Worm (Caenorhabditis elegans): ENCODE measurements around the gene C02F5.14.

Gene C02F5.14

ce11 chrIII:8217919-8218318 is 17.4 kb downstream of the C02F5.14 start, which contains the start of gene C30A5.16:
Gene C30A5.16 (plus strand): TSS chrIII:8218219.
- TF ChIP-seq pes-1 (GFP tag; IDR thresholded peaks at IDR 0.05) (no peak), ets-7 (tag; optimal IDR thresholded peaks at IDR 0.05) (no peak), aly-1 (tag; optimal IDR thresholded peaks at IDR 0.05) (no peak), F13C5.2 (tag; optimal IDR thresholded peaks at IDR 0.05) (no peak), hmg-4 (GFP tag; optimal IDR thresholded peaks at IDR 0.05) (no peak), tbx-11 (GFP tag; IDR thresholded peaks at IDR 0.05) (no peak), hmbx-1 (tag; optimal IDR thresholded peaks at IDR 0.05) (no peak), ceh-13 (GFP tag; optimal IDR thresholded peaks at IDR 0.05) (no peak), ceh-36 (tag; optimal IDR thresholded peaks at IDR 0.05) (no peak), ama-1 (optimal IDR thresholded peaks at IDR 0.05) (no peak), scrt-1 (GFP tag; IDR thresholded peaks at IDR 0.05) (no peak), tbx-37 (GFP tag; conservative IDR thresholded peaks at IDR 0.05) (no peak), B0310.2 (tag; optimal IDR thresholded peaks at IDR 0.05) (no peak)

DNA sequence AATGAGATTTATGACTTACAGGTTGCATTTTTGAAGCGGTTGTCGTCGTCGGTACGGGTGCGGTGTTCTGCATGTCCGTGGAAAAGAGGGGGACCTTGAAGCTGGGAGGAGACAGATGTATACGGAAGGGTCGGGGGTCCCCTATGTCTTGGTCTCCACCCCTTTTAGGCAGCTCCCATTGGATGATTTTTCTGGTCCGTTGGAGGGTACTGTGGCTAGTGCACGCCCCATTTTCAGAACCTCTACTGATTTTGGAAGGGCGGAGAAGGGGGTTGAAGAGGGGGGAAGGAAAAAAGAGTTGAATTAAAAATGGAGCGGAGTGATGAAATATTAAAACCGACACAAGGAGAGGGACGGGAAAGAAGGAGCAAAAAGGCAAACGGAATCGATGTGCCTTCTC is 19.1 kb downstream of the C02F5.14 start, which contains the start of gene unc-86:
Gene unc-86 (minus strand): TSS at position 113 of the 400 bp plus-strand sequence.
- no peak for TF ChIP-seq tbx-37 (GFP tag; conservative IDR thresholded peaks at IDR 0.05)
- TF ChIP-seq ceh-13 (GFP tag; optimal IDR thresholded peaks at IDR 0.05): no peak
- TF ChIP-seq hnd-1 (tag; optimal IDR thresholded peaks at IDR 0.05): no peak
- TF ChIP-seq scrt-1 (GFP tag; IDR thresholded peaks at IDR 0.05): no peak
- TF ChIP-seq tra-4 (tag; optimal IDR thresholded peaks at IDR 0.05): no peak
- TF ChIP-seq B0310.2 (tag; optimal IDR thresholded peaks at IDR 0.05): no peak
- TF ChIP-seq aly-1 (tag; optimal IDR thresholded peaks at IDR 0.05): no peak
- no peak for TF ChIP-seq tbx-11 (GFP tag; IDR thresholded peaks at IDR 0.05)
- TF ChIP-seq flt-1 (GFP tag; IDR thresholded peaks at IDR 0.05): no peak
- TF ChIP-seq ama-1 (optimal IDR thresholded peaks at IDR 0.05): no peak
- no peak for TF ChIP-seq hmbx-1 (tag; optimal IDR thresholded peaks at IDR 0.05)
- no peak for TF ChIP-seq hmg-4 (GFP tag; optimal IDR thresholded peaks at IDR 0.05)
- no peak for TF ChIP-seq ets-7 (tag; optimal IDR thresholded peaks at IDR 0.05)
- TF ChIP-seq F13C5.2 (tag; optimal IDR thresholded peaks at IDR 0.05): no peak
- TF ChIP-seq ceh-36 (tag; optimal IDR thresholded peaks at IDR 0.05): no peak
- no peak for TF ChIP-seq pes-1 (GFP tag; IDR thresholded peaks at IDR 0.05)
- no peak for TF ChIP-seq sea-1 (GFP tag; conservative IDR thresholded peaks at IDR 0.05)

- no peak for TF ChIP-seq B0310.2 (tag; optimal IDR thresholded peaks at IDR 0.05)
- no peak for TF ChIP-seq pes-1 (GFP tag; IDR thresholded peaks at IDR 0.05)
- no peak for TF ChIP-seq ets-7 (tag; optimal IDR thresholded peaks at IDR 0.05)
- no peak for TF ChIP-seq hnd-1 (tag; optimal IDR thresholded peaks at IDR 0.05)
- TF ChIP-seq sea-1 (GFP tag; conservative IDR thresholded peaks at IDR 0.05): no peak
- TF ChIP-seq ceh-13 (GFP tag; optimal IDR thresholded peaks at IDR 0.05): no peak
- no peak for TF ChIP-seq hmg-4 (GFP tag; optimal IDR thresholded peaks at IDR 0.05)
- no peak for TF ChIP-seq tbx-11 (GFP tag; IDR thresholded peaks at IDR 0.05)
- no peak for TF ChIP-seq tbx-37 (GFP tag; conservative IDR thresholded peaks at IDR 0.05)
- no peak for TF ChIP-seq scrt-1 (GFP tag; IDR thresholded peaks at IDR 0.05)
- no peak for TF ChIP-seq flt-1 (GFP tag; IDR thresholded peaks at IDR 0.05)
- no peak for TF ChIP-seq hmbx-1 (tag; optimal IDR thresholded peaks at IDR 0.05)
- TF ChIP-seq tra-4 (tag; optimal IDR thresholded peaks at IDR 0.05): no peak
- no peak for TF ChIP-seq ceh-36 (tag; optimal IDR thresholded peaks at IDR 0.05)
- TF ChIP-seq aly-1 (tag; optimal IDR thresholded peaks at IDR 0.05): no peak
- TF ChIP-seq F13C5.2 (tag; optimal IDR thresholded peaks at IDR 0.05): no peak
- TF ChIP-seq ama-1 (optimal IDR thresholded peaks at IDR 0.05): no peak
Measured at ce11 chrIII:8211562-8211961, 23.8 kb downstream of the C02F5.14 start.

ce11 chrIII:8209775-8210174 is 25.5 kb downstream of the C02F5.14 start, which contains the start of gene C30A5.10:
Gene C30A5.10 (minus strand): TSS chrIII:8209875.
- no peak for TF ChIP-seq hnd-1 (tag; optimal IDR thresholded peaks at IDR 0.05)
- no peak for TF ChIP-seq aly-1 (tag; optimal IDR thresholded peaks at IDR 0.05)
- no peak for TF ChIP-seq ama-1 (optimal IDR thresholded peaks at IDR 0.05)
- no peak for TF ChIP-seq tra-4 (tag; optimal IDR thresholded peaks at IDR 0.05)
- no peak for TF ChIP-seq F13C5.2 (tag; optimal IDR thresholded peaks at IDR 0.05)
- no peak for TF ChIP-seq scrt-1 (GFP tag; IDR thresholded peaks at IDR 0.05)
- TF ChIP-seq sea-1 (GFP tag; conservative IDR thresholded peaks at IDR 0.05): no peak
- TF ChIP-seq pes-1 (GFP tag; IDR thresholded peaks at IDR 0.05): no peak
- TF ChIP-seq flt-1 (GFP tag; IDR thresholded peaks at IDR 0.05): no peak
- no peak for TF ChIP-seq B0310.2 (tag; optimal IDR thresholded peaks at IDR 0.05)
- no peak for TF ChIP-seq ceh-36 (tag; optimal IDR thresholded peaks at IDR 0.05)
- TF ChIP-seq tbx-37 (GFP tag; conservative IDR thresholded peaks at IDR 0.05): no peak
- TF ChIP-seq hmbx-1 (tag; optimal IDR thresholded peaks at IDR 0.05): no peak
- no peak for TF ChIP-seq tbx-11 (GFP tag; IDR thresholded peaks at IDR 0.05)
- no peak for TF ChIP-seq ceh-13 (GFP tag; optimal IDR thresholded peaks at IDR 0.05)
- TF ChIP-seq ets-7 (tag; optimal IDR thresholded peaks at IDR 0.05): no peak

ce11 chrIII:8202754-8203153 is 32.6 kb downstream of the C02F5.14 start, which contains the start of gene snb-5:
Gene snb-5 (plus strand): TSS chrIII:8203054.
- TF ChIP-seq hmbx-1 (tag; optimal IDR thresholded peaks at IDR 0.05): no peak
- no peak for TF ChIP-seq ets-7 (tag; optimal IDR thresholded peaks at IDR 0.05)
- no peak for TF ChIP-seq tbx-37 (GFP tag; conservative IDR thresholded peaks at IDR 0.05)
- no peak for TF ChIP-seq tra-4 (tag; optimal IDR thresholded peaks at IDR 0.05)
- no peak for TF ChIP-seq aly-1 (tag; optimal IDR thresholded peaks at IDR 0.05)
- no peak for TF ChIP-seq pes-1 (GFP tag; IDR thresholded peaks at IDR 0.05)
- no peak for TF ChIP-seq flt-1 (GFP tag; IDR thresholded peaks at IDR 0.05)
- no peak for TF ChIP-seq sea-1 (GFP tag; conservative IDR thresholded peaks at IDR 0.05)
- TF ChIP-seq tbx-11 (GFP tag; IDR thresholded peaks at IDR 0.05): no peak
- no peak for TF ChIP-seq ceh-13 (GFP tag; optimal IDR thresholded peaks at IDR 0.05)
- no peak for TF ChIP-seq scrt-1 (GFP tag; IDR thresholded peaks at IDR 0.05)
- no peak for TF ChIP-seq hnd-1 (tag; optimal IDR thresholded peaks at IDR 0.05)
- TF ChIP-seq hmg-4 (GFP tag; optimal IDR thresholded peaks at IDR 0.05): no peak
- TF ChIP-seq B0310.2 (tag; optimal IDR thresholded peaks at IDR 0.05): no peak
- no peak for TF ChIP-seq ama-1 (optimal IDR thresholded peaks at IDR 0.05)
- TF ChIP-seq ceh-36 (tag; optimal IDR thresholded peaks at IDR 0.05): no peak
- TF ChIP-seq F13C5.2 (tag; optimal IDR thresholded peaks at IDR 0.05): no peak

- TF ChIP-seq aly-1 (tag; optimal IDR thresholded peaks at IDR 0.05) (no peak), ama-1 (optimal IDR thresholded peaks at IDR 0.05) (no peak), sea-1 (GFP tag; conservative IDR thresholded peaks at IDR 0.05) (no peak), B0310.2 (tag; optimal IDR thresholded peaks at IDR 0.05) (no peak), ceh-36 (tag; optimal IDR thresholded peaks at IDR 0.05) (peak; percentile 0), tbx-11 (GFP tag; IDR thresholded peaks at IDR 0.05) (no peak)
Measured at ce11 chrIII:8201760-8202159, 33.6 kb downstream of the C02F5.14 start.

DNA sequence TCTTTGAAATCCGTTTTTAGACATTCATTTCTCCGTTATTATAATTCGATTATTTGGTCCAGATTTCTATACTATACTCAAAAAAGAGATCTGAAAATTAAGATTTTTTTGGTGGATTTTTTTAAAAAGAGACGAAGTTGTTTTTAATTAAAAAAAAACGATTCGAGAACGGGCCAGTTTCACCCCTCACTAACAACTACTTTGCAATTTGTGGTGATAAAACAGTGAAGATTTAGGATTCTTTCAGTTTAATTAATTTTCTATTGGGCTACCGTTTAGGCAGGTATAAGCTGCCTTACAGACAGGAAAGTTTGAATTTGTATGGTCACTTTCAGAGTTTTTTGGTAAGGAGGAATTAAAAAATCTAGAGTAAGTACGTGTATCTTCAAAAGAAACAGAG is 34.2 kb downstream of the C02F5.14 start, which contains the start of gene unc-36:
Gene unc-36 (minus strand): TSS at position 101 of the 400 bp plus-strand sequence.
- TF ChIP-seq ceh-36 (tag; optimal IDR thresholded peaks at IDR 0.05): no peak
- TF ChIP-seq ama-1 (optimal IDR thresholded peaks at IDR 0.05): no peak
- no peak for TF ChIP-seq tbx-11 (GFP tag; IDR thresholded peaks at IDR 0.05)
- no peak for TF ChIP-seq hnd-1 (tag; optimal IDR thresholded peaks at IDR 0.05)
- no peak for TF ChIP-seq flt-1 (GFP tag; IDR thresholded peaks at IDR 0.05)
- no peak for TF ChIP-seq hmbx-1 (tag; optimal IDR thresholded peaks at IDR 0.05)
- no peak for TF ChIP-seq sea-1 (GFP tag; conservative IDR thresholded peaks at IDR 0.05)
- no peak for TF ChIP-seq F13C5.2 (tag; optimal IDR thresholded peaks at IDR 0.05)
- TF ChIP-seq tra-4 (tag; optimal IDR thresholded peaks at IDR 0.05): no peak
- TF ChIP-seq scrt-1 (GFP tag; IDR thresholded peaks at IDR 0.05): no peak
- TF ChIP-seq aly-1 (tag; optimal IDR thresholded peaks at IDR 0.05): no peak
- TF ChIP-seq tbx-37 (GFP tag; conservative IDR thresholded peaks at IDR 0.05): no peak
